Worm (Caenorhabditis elegans) whole organism, young adult: ENCODE measurements around the gene T14B1.1.

Source experiments
- F10E7.11 ChIP-seq: sonication (generic microtip); optimal IDR thresholded peaks from 2 replicates; lab custom pipeline; 2017; ENCODE audit warnings: mild to moderate bottlenecking, missing genetic modification characterization, moderate library complexity, missing compliant biosample characterization
- K11D2.4 ChIP-seq: fragments of 200-800 bp; sonication (Bioruptor generic); IDR thresholded peaks from 2 replicates; pipeline ENCODE4 v1.3.6; 2022; ENCODE audit warnings: missing genetic modification reagents, missing genetic modification characterization, missing compliant biosample characterization
- egrh-3 ChIP-seq: fragments of 200-800 bp; sonication (Bioruptor generic); IDR thresholded peaks from 2 replicates; pipeline ENCODE4 v1.3.6; 2022; ENCODE audit warnings: missing genetic modification reagents, missing genetic modification characterization, missing compliant biosample characterization
- lin-35 ChIP-seq, 3 experiments: fragments of 150-350 bp in 2 of 3; sonication (generic microtip) in 1 of 3; optimal IDR thresholded peaks; 2 replicates each; lab custom pipeline; 2014 to 2018; ENCODE audit warnings: missing biosample characterization in 3 of 3, missing genetic modification characterization in 3 of 3, missing genetic modification reagents in 3 of 3
- mes-4 ChIP-seq: sonication (generic microtip); optimal IDR thresholded peaks from 2 replicates; lab custom pipeline; 2016; ENCODE audit warnings: missing genotype, missing genetic modification characterization, missing compliant biosample characterization
- nfya-1 ChIP-seq: sonication (generic microtip); optimal IDR thresholded peaks from 2 replicates; lab custom pipeline; 2017; ENCODE audit warnings: antibody characterized with exemption, missing compliant biosample characterization, missing genetic modification characterization, borderline replicate concordance; ENCODE audit not compliant: insufficient read depth
- nfyb-1 ChIP-seq: fragments of 200-800 bp; sonication (Bioruptor generic); IDR thresholded peaks from 2 replicates; pipeline ENCODE4 v1.3.6; 2022; ENCODE audit warnings: missing genetic modification reagents, missing genetic modification characterization, missing compliant biosample characterization
- unc-130 ChIP-seq: sonication (generic microtip); optimal IDR thresholded peaks from 2 replicates; lab custom pipeline; 2016; ENCODE audit warnings: missing genetic modification reagents, missing genetic modification characterization, missing compliant biosample characterization
- ztf-26 ChIP-seq: sonication (generic microtip); optimal IDR thresholded peaks from 2 replicates; lab custom pipeline; 2017; ENCODE audit warnings: missing genetic modification characterization, missing compliant biosample characterization

DNA sequence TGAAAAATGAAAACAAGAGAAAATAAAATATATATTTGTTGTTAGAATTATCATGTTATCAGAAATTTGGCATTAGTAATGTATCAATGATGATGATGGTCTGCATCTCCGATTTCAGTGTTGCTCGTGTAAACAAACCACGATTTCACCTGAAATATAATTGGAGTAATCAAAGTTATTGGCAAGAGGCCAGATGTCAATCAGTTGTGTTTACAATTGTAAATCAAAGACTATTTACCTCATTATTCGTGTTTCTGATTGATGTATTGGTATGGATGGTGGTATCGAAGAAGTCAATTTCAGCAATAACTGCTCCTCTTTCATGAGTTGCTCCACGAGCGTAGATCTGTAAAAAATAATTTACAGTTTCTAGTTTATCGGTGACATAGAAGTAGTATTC, 7.5 kb upstream of the T14B1.1 start:
- TF ChIP-seq unc-130 (no peak), F10E7.11 (tag; lab: Kevin White, UChicago) (no peak), ztf-26 (tag; lab: Kevin White, UChicago) (no peak), K11D2.4 (GFP tag; lab: Robert Waterston, UW) (no peak), nfyb-1 (no peak), mes-4 (tag; lab: Kevin White, UChicago) (no peak), lin-35 (GFP tag; optimal IDR thresholded peaks at IDR 0.05; lab: Kevin White, UChicago) (no peak), egrh-3 (no peak), nfya-1 (tag; lab: Kevin White, UChicago) (no peak)
